Worm (Caenorhabditis elegans) whole organism, L4/young adult: ENCODE data around the gene srj-44.

ENCODE experiments used
- W03F9.2 ChIP-seq: fragments of 150-350 bp; optimal IDR thresholded peaks from 2 replicates; lab custom pipeline; 2014; ENCODE audit warnings: missing biosample characterization, missing genetic modification characterization
- dao-5 ChIP-seq: sonication (generic microtip); optimal IDR thresholded peaks from 2 replicates; lab custom pipeline; 2016; ENCODE audit warnings: missing genotype, missing genetic modification characterization, moderate library complexity, missing compliant biosample characterization
- him-1 ChIP-seq: sonication (generic microtip); optimal IDR thresholded peaks from 2 replicates; lab custom pipeline; 2016; ENCODE audit warnings: missing genotype, missing genetic modification reagents, missing genetic modification characterization, missing compliant biosample characterization

DNA sequence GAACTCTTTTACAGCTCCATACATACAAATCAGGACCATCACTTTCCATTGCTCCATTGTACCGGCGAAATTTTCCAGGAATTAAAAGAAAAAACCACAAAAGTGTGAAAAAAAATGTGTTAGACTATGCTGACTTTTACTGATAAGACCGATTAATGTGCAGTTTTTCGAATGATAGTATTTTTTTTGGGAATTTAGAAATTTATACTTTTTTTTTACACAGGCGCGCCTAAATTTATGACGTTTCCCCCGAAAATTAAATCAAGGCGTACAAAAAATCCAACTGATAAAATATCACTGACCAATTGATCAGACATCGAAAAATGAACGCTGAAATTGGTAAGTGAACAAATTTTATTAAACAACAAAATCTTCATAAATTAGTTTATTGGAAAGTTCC is 29.8 kb upstream of the srj-44 start, which contains the start of gene folt-2:
- TF ChIP-seq dao-5 (tag; lab: Kevin White, UChicago) (no peak), W03F9.2 (tag; lab: Kevin White, UChicago) (no peak), him-1 (tag; lab: Kevin White, UChicago) (no peak)
